Worm (Caenorhabditis elegans): ENCODE data around the gene F44B9.9.

F44B9.9 gene

DNA sequence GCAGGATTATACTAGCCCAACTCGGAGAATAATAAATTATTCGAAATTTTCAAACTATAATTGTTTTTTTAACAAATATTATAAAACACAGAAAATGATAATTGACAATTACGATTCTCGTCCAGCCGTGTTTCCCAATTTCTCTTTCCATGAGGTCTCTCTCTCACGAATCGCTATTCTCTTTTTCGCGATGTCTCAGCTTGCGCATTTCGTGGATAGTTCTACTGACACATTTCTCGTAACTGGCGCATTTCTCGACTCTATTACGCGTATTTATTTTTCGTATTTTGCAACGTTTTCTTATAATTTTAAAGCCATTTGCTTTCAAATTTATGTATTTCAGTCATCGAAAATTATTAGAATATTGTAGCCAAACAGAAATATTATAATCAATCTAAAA, 12.9 kb upstream of the F44B9.9 start (continued):
- peak; percentile 93 for TF ChIP-seq ceh-91 (GFP tag; IDR thresholded peaks at IDR 0.05)
- TF ChIP-seq ceh-79 (tag; optimal IDR thresholded peaks at IDR 0.05): peak; percentile 51
- TF ChIP-seq T07F8.4 (tag; optimal IDR thresholded peaks at IDR 0.05): peak; percentile 96
- peak; percentile 85 for TF ChIP-seq F33H1.4 (GFP tag; IDR thresholded peaks at IDR 0.05)
- peak; percentile 95 for TF ChIP-seq chd-7 (tag; optimal IDR thresholded peaks at IDR 0.05)
- 0 out of 2 replicates have a peak, but pooled peaks have one; percentile 58 for TF ChIP-seq Y56A3A.18 (GFP tag; IDR thresholded peaks at IDR 0.05)
- TF ChIP-seq unc-130 (GFP tag; optimal IDR thresholded peaks at IDR 0.05): peak; percentile 99
- peak; percentile 97 for TF ChIP-seq lin-26 (GFP tag; IDR thresholded peaks at IDR 0.05)
- TF ChIP-seq C17E4.6 (GFP tag; IDR thresholded peaks at IDR 0.05): peak; percentile 96
- TF ChIP-seq rpc-1 (optimal IDR thresholded peaks at IDR 0.05): peak; percentile 7
- TF ChIP-seq rpc-1 (tag; optimal IDR thresholded peaks at IDR 0.05): peak; percentile 20
- TF ChIP-seq nhr-90 (tag; optimal IDR thresholded peaks at IDR 0.05): peak; percentile 96
- peak; percentile 100 for TF ChIP-seq ceh-100 (GFP tag; IDR thresholded peaks at IDR 0.05)
- TF ChIP-seq nhr-120 (GFP tag; IDR thresholded peaks at IDR 0.05): 0 out of 2 replicates have a peak, but pooled peaks have one; percentile 49
- peak; percentile 100 for TF ChIP-seq attf-5 (GFP tag; optimal IDR thresholded peaks at IDR 0.05)
- peak; percentile 97 for TF ChIP-seq F49E8.2 (tag; optimal IDR thresholded peaks at IDR 0.05; ENCODE audit: insufficient read depth)
- no peak for TF ChIP-seq gei-17 (GFP tag; optimal IDR thresholded peaks at IDR 0.05)
- TF ChIP-seq fkh-3 (tag; optimal IDR thresholded peaks at IDR 0.05): no peak
- peak; percentile 66 for TF ChIP-seq ztf-3 (GFP tag; optimal IDR thresholded peaks at IDR 0.05)
- TF ChIP-seq K11D2.4 (GFP tag; IDR thresholded peaks at IDR 0.05): peak; percentile 95; the same call in 1 of the 2 replicates
- TF ChIP-seq aptf-3 (GFP tag; IDR thresholded peaks at IDR 0.05): peak; percentile 55; the same call in 1 of the 2 replicates
- peak; percentile 83 for TF ChIP-seq ceh-40 (GFP tag; IDR thresholded peaks at IDR 0.05)
- peak; percentile 93 for TF ChIP-seq egl-44 (GFP tag; IDR thresholded peaks at IDR 0.05)
- peak; percentile 77 for TF ChIP-seq mel-28 (tag; optimal IDR thresholded peaks at IDR 0.05; ENCODE audit: borderline replicate concordance)
- peak; percentile 96 for TF ChIP-seq lin-54 (GFP tag; optimal IDR thresholded peaks at IDR 0.05)
- no peak for TF ChIP-seq cebp-2 (GFP tag; IDR thresholded peaks at IDR 0.05)
- peak; percentile 89 for TF ChIP-seq him-1 (tag; optimal IDR thresholded peaks at IDR 0.05)
- TF ChIP-seq madf-3 (GFP tag; IDR thresholded peaks at IDR 0.05): peak; percentile 96
- no peak for TF ChIP-seq ama-1 (optimal IDR thresholded peaks at IDR 0.05)
- TF ChIP-seq ama-1 (GFP tag; optimal IDR thresholded peaks at IDR 0.05): no peak
- TF ChIP-seq ZK185.1 (tag; optimal IDR thresholded peaks at IDR 0.05; ENCODE audit: poor library complexity, severe bottlenecking): peak; percentile 98
- peak; percentile 91 for TF ChIP-seq snpc-3.4 (tag; optimal IDR thresholded peaks at IDR 0.05)
- no peak for TF ChIP-seq F39B2.1 (GFP tag; IDR thresholded peaks at IDR 0.05)
- TF ChIP-seq sdz-38 (tag; optimal IDR thresholded peaks at IDR 0.05): no peak
- peak; percentile 38 for TF ChIP-seq F10E7.11 (tag; optimal IDR thresholded peaks at IDR 0.05)
- TF ChIP-seq mxl-1 (tag; optimal IDR thresholded peaks at IDR 0.05): peak; percentile 92
- peak; percentile 96 for TF ChIP-seq sptf-2 (GFP tag; optimal IDR thresholded peaks at IDR 0.05)
- peak; percentile 99 for TF ChIP-seq zim-3 (tag; optimal IDR thresholded peaks at IDR 0.05)
- peak; percentile 2 for TF ChIP-seq repo-1 (tag; optimal IDR thresholded peaks at IDR 0.05)
- TF ChIP-seq D2030.7 (GFP tag; IDR thresholded peaks at IDR 0.05): peak; percentile 97
- no peak for TF ChIP-seq F52B5.7 (tag; optimal IDR thresholded peaks at IDR 0.05)
- peak; percentile 90; the same call in 1 of the 2 replicates for TF ChIP-seq B0336.3 (GFP tag; IDR thresholded peaks at IDR 0.05)
- TF ChIP-seq Y53G8AR.9 (GFP tag; conservative IDR thresholded peaks at IDR 0.05): peak; percentile 92
- no peak; the same call in none of the 2 replicates for TF ChIP-seq madf-6 (GFP tag; IDR thresholded peaks at IDR 0.05)
- peak; percentile 95 for TF ChIP-seq akir-1 (GFP tag; optimal IDR thresholded peaks at IDR 0.05)
- peak; percentile 71 for TF ChIP-seq hsf-1 (GFP tag; IDR thresholded peaks at IDR 0.05)
- TF ChIP-seq madf-8 (GFP tag; conservative IDR thresholded peaks at IDR 0.05): peak; percentile 76
- TF ChIP-seq ceh-58 (GFP tag; IDR thresholded peaks at IDR 0.05): no peak
- peak; percentile 47 for TF ChIP-seq F57C9.4 (tag; optimal IDR thresholded peaks at IDR 0.05)
- TF ChIP-seq ccch-3 (GFP tag; optimal IDR thresholded peaks at IDR 0.05): peak; percentile 100
